Worm (Caenorhabditis elegans) whole organism, L3 larva: ENCODE data around the gene T02H6.5.

Experiments used
- ama-1 ChIP-seq: fragments of 150-350 bp; optimal IDR thresholded peaks from 2 replicates; lab custom pipeline; 2018
- ceh-28 ChIP-seq: fragments of 150-350 bp; optimal IDR thresholded peaks from 2 replicates; lab custom pipeline; 2014; ENCODE audit warnings: missing biosample characterization, missing genetic modification reagents, missing genetic modification characterization
- ceh-9 ChIP-seq: sonication (generic microtip); optimal IDR thresholded peaks from 2 replicates; lab custom pipeline; 2018; ENCODE audit warnings: missing biosample characterization, missing genetic modification characterization
- daf-12 ChIP-seq: fragments of 150-350 bp; optimal IDR thresholded peaks from 2 replicates; lab custom pipeline; 2014; ENCODE audit warnings: missing biosample characterization, missing genetic modification reagents, missing genetic modification characterization
- egl-27 ChIP-seq: sonication (generic microtip); optimal IDR thresholded peaks from 4 replicates; lab custom pipeline; 2017; ENCODE audit warnings: missing biosample characterization, missing genetic modification reagents, missing genetic modification characterization
- egl-5 ChIP-seq: fragments of 150-350 bp; optimal IDR thresholded peaks from 2 replicates; lab custom pipeline; 2017; ENCODE audit warnings: missing biosample characterization, missing genetic modification reagents, missing genetic modification characterization, inconsistent platforms
- elt-1 ChIP-seq: fragments of 150-350 bp; optimal IDR thresholded peaks from 2 replicates; lab custom pipeline; 2014; ENCODE audit warnings: missing biosample characterization, missing genetic modification characterization
- elt-2 ChIP-seq: sonication (generic microtip); optimal IDR thresholded peaks from 2 replicates; lab custom pipeline; 2016; ENCODE audit warnings: missing genetic modification reagents, mild to moderate bottlenecking, missing genetic modification characterization, missing compliant biosample characterization
- elt-3 ChIP-seq, 3 experiments: fragments of 150-350 bp in 1 of 3; sonication (generic microtip) in 2 of 3; optimal IDR thresholded peaks; 2 replicates in 2 of 3; 4 replicates in 1 of 3; lab custom pipeline; 2014 to 2017; ENCODE audit warnings: missing biosample characterization in 3 of 3, missing genetic modification characterization in 3 of 3
- eor-1 ChIP-seq, 2 experiments: fragments of 150-350 bp; optimal IDR thresholded peaks; 2 replicates each; lab custom pipeline; 2014 to 2018; ENCODE audit warnings: missing biosample characterization in 2 of 2, missing genetic modification characterization in 2 of 2
- fkh-10 ChIP-seq: sonication (generic microtip); optimal IDR thresholded peaks from 2 replicates; lab custom pipeline; 2017; ENCODE audit warnings: missing biosample characterization, missing genetic modification reagents, missing genetic modification characterization
- fkh-2 ChIP-seq: fragments of 150-350 bp; optimal IDR thresholded peaks from 2 replicates; lab custom pipeline; 2014; ENCODE audit warnings: missing biosample characterization, missing genetic modification reagents, missing genetic modification characterization
- fos-1 ChIP-seq: fragments of 150-350 bp; optimal IDR thresholded peaks from 2 replicates; lab custom pipeline; 2014; ENCODE audit warnings: missing biosample characterization, missing genetic modification characterization
- jun-1 ChIP-seq: fragments of 150-350 bp; optimal IDR thresholded peaks from 2 replicates; lab custom pipeline; 2014; ENCODE audit warnings: missing biosample characterization, missing genetic modification reagents, missing genetic modification characterization
- lin-15B ChIP-seq: fragments of 150-350 bp; optimal IDR thresholded peaks from 2 replicates; lab custom pipeline; 2014; ENCODE audit warnings: missing biosample characterization, missing genetic modification characterization
- lin-39 ChIP-seq: fragments of 150-350 bp; optimal IDR thresholded peaks from 2 replicates; lab custom pipeline; 2018; ENCODE audit warnings: missing biosample characterization, missing genetic modification reagents, missing genetic modification characterization
- lsy-12 ChIP-seq: sonication (generic microtip); optimal IDR thresholded peaks from 2 replicates; lab custom pipeline; 2016; ENCODE audit warnings: mild to moderate bottlenecking, missing genetic modification characterization, missing compliant biosample characterization
- mdl-1 ChIP-seq: fragments of 150-350 bp; optimal IDR thresholded peaks from 2 replicates; lab custom pipeline; 2014; ENCODE audit warnings: missing biosample characterization, missing genetic modification characterization
- nhr-11 ChIP-seq: fragments of 150-350 bp; optimal IDR thresholded peaks from 2 replicates; lab custom pipeline; 2014; ENCODE audit warnings: missing biosample characterization, missing genetic modification characterization
- nhr-12 ChIP-seq: fragments of 150-350 bp; optimal IDR thresholded peaks from 2 replicates; lab custom pipeline; 2014; ENCODE audit warnings: missing biosample characterization, missing genetic modification characterization
- nhr-25 ChIP-seq: sonication (generic microtip); optimal IDR thresholded peaks from 2 replicates; lab custom pipeline; 2017; ENCODE audit warnings: missing biosample characterization, missing genetic modification characterization
- nhr-28 ChIP-seq: fragments of 150-350 bp; optimal IDR thresholded peaks from 2 replicates; lab custom pipeline; 2014; ENCODE audit warnings: missing biosample characterization, missing genetic modification characterization
- nhr-43 ChIP-seq: sonication (generic microtip); optimal IDR thresholded peaks from 2 replicates; lab custom pipeline; 2016; ENCODE audit warnings: mild to moderate bottlenecking, missing genetic modification characterization, missing compliant biosample characterization; ENCODE audit not compliant: poor library complexity, severe bottlenecking
- nhr-67 ChIP-seq: fragments of 150-350 bp; optimal IDR thresholded peaks from 2 replicates; lab custom pipeline; 2014; ENCODE audit warnings: missing biosample characterization, missing genetic modification characterization
- nhr-77 ChIP-seq: fragments of 150-350 bp; optimal IDR thresholded peaks from 2 replicates; lab custom pipeline; 2014; ENCODE audit warnings: missing biosample characterization, missing genetic modification characterization
- pqm-1 ChIP-seq: fragments of 150-350 bp; optimal IDR thresholded peaks from 2 replicates; lab custom pipeline; 2017; ENCODE audit warnings: missing biosample characterization, missing genetic modification characterization, inconsistent platforms
- skn-1 ChIP-seq: fragments of 150-350 bp; optimal IDR thresholded peaks from 2 replicates; lab custom pipeline; 2014; ENCODE audit warnings: missing biosample characterization, missing genetic modification characterization
- snpc-4 ChIP-seq: fragments of 150-350 bp; optimal IDR thresholded peaks from 2 replicates; lab custom pipeline; 2014; ENCODE audit warnings: missing biosample characterization, missing genetic modification characterization
- tbx-2 ChIP-seq: sonication (generic microtip); optimal IDR thresholded peaks from 2 replicates; lab custom pipeline; 2016; ENCODE audit warnings: mild to moderate bottlenecking, missing genetic modification characterization, missing compliant biosample characterization
- unc-39 ChIP-seq: sonication (generic microtip); optimal IDR thresholded peaks from 4 replicates; lab custom pipeline; 2017; ENCODE audit warnings: missing biosample characterization, missing genetic modification characterization
- unc-62 ChIP-seq: fragments of 150-350 bp; sonication (generic microtip); optimal IDR thresholded peaks from 4 replicates; lab custom pipeline; 2014; ENCODE audit warnings: missing biosample characterization, missing genetic modification reagents, missing genetic modification characterization
- zag-1 ChIP-seq: fragments of 150-350 bp; optimal IDR thresholded peaks from 2 replicates; lab custom pipeline; 2014; ENCODE audit warnings: missing biosample characterization, missing genetic modification characterization
- ztf-11 ChIP-seq: fragments of 150-350 bp; optimal IDR thresholded peaks from 2 replicates; lab custom pipeline; 2014; ENCODE audit warnings: missing biosample characterization, missing genetic modification characterization
- ztf-4 ChIP-seq: fragments of 150-350 bp; optimal IDR thresholded peaks from 2 replicates; lab custom pipeline; 2014; ENCODE audit warnings: missing biosample characterization, missing genetic modification characterization

The T02H6.5 gene

ce11 chrII:709081-709480 lies 24.2 kb downstream of the T02H6.5 start, which contains the start of gene T02H6.1:
T02H6.1 (plus strand) TSS chrII:709381.
- TF ChIP-seq egl-5: no peak
- no peak for TF ChIP-seq nhr-77 (tag; lab: Kevin White, UChicago)
- TF ChIP-seq fos-1 (tag; lab: Kevin White, UChicago): no peak
- no peak for TF ChIP-seq elt-2 (tag; lab: Kevin White, UChicago)
- TF ChIP-seq elt-1 (tag; lab: Kevin White, UChicago): no peak
- no peak for TF ChIP-seq pqm-1 (tag; lab: Kevin White, UChicago)
- TF ChIP-seq nhr-43: no peak
- TF ChIP-seq ceh-9 (tag; lab: Kevin White, UChicago): no peak
- no peak for TF ChIP-seq mdl-1 (tag; lab: Kevin White, UChicago)
- TF ChIP-seq unc-39 (tag; lab: Kevin White, UChicago): no peak
- no peak for TF ChIP-seq nhr-67 (tag; lab: Kevin White, UChicago)
- no peak for TF ChIP-seq ama-1 (lab: Kevin White, UChicago)

- no peak for TF ChIP-seq ztf-4 (tag; lab: Kevin White, UChicago)
- TF ChIP-seq egl-27 (tag; lab: Kevin White, UChicago): no peak
- no peak for TF ChIP-seq eor-1 (tag; optimal IDR thresholded peaks at IDR 0.05; lab: Kevin White, UChicago)
- no peak for TF ChIP-seq skn-1 (tag; lab: Kevin White, UChicago)
- no peak for TF ChIP-seq fkh-10 (GFP tag; lab: Kevin White, UChicago)
- no peak for TF ChIP-seq nhr-77 (tag; lab: Kevin White, UChicago)
- no peak for TF ChIP-seq egl-5
- no peak for TF ChIP-seq daf-12 (tag; lab: Kevin White, UChicago)
- no peak for TF ChIP-seq nhr-12 (tag; lab: Kevin White, UChicago)
- no peak for TF ChIP-seq nhr-28 (tag; lab: Kevin White, UChicago)
- TF ChIP-seq elt-1 (tag; lab: Kevin White, UChicago): no peak
Observed at ce11 chrII:721931-722330, 37.0 kb downstream of the T02H6.5 start.

ce11 chrII:723488-723887 lies 38.6 kb downstream of the T02H6.5 start, which contains the start of gene rfip-2:
rfip-2 (plus strand) TSS chrII:723788.
- TF ChIP-seq ztf-11 (tag; lab: Kevin White, UChicago) (no peak), jun-1 (no peak), ama-1 (lab: Kevin White, UChicago) (no peak), nhr-12 (tag; lab: Kevin White, UChicago) (no peak), nhr-77 (tag; lab: Kevin White, UChicago) (no peak), snpc-4 (tag; lab: Kevin White, UChicago) (no peak), zag-1 (tag; lab: Kevin White, UChicago) (no peak), lin-39 (no peak), nhr-25 (tag; lab: Kevin White, UChicago) (no peak), daf-12 (tag; lab: Kevin White, UChicago) (no peak), nhr-67 (tag; lab: Kevin White, UChicago) (no peak), lsy-12 (tag; lab: Kevin White, UChicago) (no peak), nhr-11 (tag; lab: Kevin White, UChicago) (no peak), fkh-2 (no peak), egl-5 (no peak), tbx-2 (tag; lab: Kevin White, UChicago) (no peak)

DNA sequence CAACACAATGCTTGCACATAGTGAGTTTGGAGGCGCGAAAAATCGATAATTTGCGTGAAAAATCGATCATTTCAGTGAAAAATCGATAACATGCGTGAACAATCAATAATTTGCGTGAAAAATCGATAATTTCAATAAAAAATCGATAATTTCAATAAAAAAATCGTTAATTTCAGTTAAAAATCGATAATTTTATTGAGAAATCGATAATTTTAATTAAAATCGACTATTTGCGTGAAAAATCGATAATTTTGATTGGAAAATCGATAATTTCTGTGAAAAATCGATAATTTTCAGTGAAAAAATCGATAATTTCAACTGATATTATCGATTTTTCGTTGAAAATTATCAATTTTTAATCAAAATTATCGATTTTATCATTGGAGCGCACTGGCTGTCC lies 39.1 kb downstream of the T02H6.5 start:
- TF ChIP-seq nhr-12 (tag; lab: Kevin White, UChicago): no peak
- TF ChIP-seq ceh-28 (tag; lab: Kevin White, UChicago): peak; percentile 99

DNA sequence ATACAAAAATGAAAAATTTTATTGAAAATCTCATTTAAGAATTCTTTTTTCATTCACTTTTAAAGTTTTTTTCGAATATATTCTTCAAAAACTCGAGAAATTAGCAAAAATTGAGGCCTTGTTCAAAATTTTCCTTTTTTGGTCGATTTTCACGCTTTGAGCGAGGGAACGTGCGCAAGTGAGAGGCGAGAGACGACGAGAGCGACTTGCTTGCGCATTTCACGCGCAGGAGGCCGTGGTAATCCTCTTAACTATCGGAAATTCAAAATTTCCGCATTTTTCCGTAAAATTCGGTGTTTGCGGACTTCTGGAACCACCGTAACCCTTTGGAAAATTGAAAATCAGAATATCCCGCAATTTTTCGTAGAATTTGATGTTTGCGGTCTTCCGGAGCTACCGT lies 45.0 kb downstream of the T02H6.5 start:
- no peak for TF ChIP-seq fos-1 (tag; lab: Kevin White, UChicago)
- peak; percentile 9 for TF ChIP-seq lin-15B (tag; lab: Kevin White, UChicago)

ce11 chrII:732393-732792 lies 47.5 kb downstream of the T02H6.5 start:
- TF ChIP-seq fkh-10 (GFP tag; lab: Kevin White, UChicago): no peak
- TF ChIP-seq jun-1: no peak
- peak; percentile 13 for TF ChIP-seq elt-2 (tag; lab: Kevin White, UChicago)
- no peak for TF ChIP-seq fos-1 (tag; lab: Kevin White, UChicago)
- TF ChIP-seq unc-62 (GFP tag; lab: Kevin White, UChicago): no peak
- TF ChIP-seq nhr-43: no peak
- TF ChIP-seq ceh-9 (tag; lab: Kevin White, UChicago): no peak
- no peak for TF ChIP-seq elt-3 (tag; optimal IDR thresholded peaks at IDR 0.05; lab: Kevin White, UChicago)
